Fruit fly (Drosophila melanogaster) whole organism, embryonic: ENCODE measurements around the gene CG33160.
A peak's percentile ranks its signal among the peaks of the same experiment; 100 is the strongest.

Experiments
- Abd-B ChIP-seq: fragments of 200-800 bp; sonication (Bioruptor generic); optimal IDR thresholded peaks from 2 replicates; lab custom pipeline; 2018; ENCODE audit warnings: missing biosample characterization, mild to moderate bottlenecking, missing genetic modification characterization, moderate library complexity
- Atf-2 ChIP-seq: fragments of 200-800 bp; sonication (Bioruptor generic); optimal IDR thresholded peaks from 2 replicates; lab custom pipeline; 2016; ENCODE audit warnings: missing biosample characterization, missing genetic modification characterization
- CG10209 ChIP-seq: fragments of 200-800 bp; sonication (Bioruptor generic); optimal IDR thresholded peaks from 3 replicates; lab custom pipeline; 2017; ENCODE audit warnings: missing biosample characterization, mild to moderate bottlenecking, missing genetic modification characterization, missing genetic modification reagents
- CG10654 ChIP-seq: fragments of 200-800 bp; sonication (Bioruptor generic); optimal IDR thresholded peaks from 2 replicates; lab custom pipeline; 2016; ENCODE audit warnings: missing biosample characterization, missing genetic modification characterization
- CG12942 ChIP-seq: fragments of 200-800 bp; sonication (Bioruptor generic); optimal IDR thresholded peaks from 3 replicates; lab custom pipeline; 2016; ENCODE audit warnings: missing biosample characterization, missing genetic modification characterization
- CG13123 ChIP-seq: fragments of 200-800 bp; sonication (Bioruptor generic); optimal IDR thresholded peaks from 2 replicates; lab custom pipeline; 2016; ENCODE audit warnings: missing biosample characterization, missing genetic modification characterization
- CG13894 ChIP-seq: fragments of 200-800 bp; sonication (Bioruptor generic); optimal IDR thresholded peaks from 3 replicates; lab custom pipeline; 2018; ENCODE audit warnings: missing biosample characterization, mild to moderate bottlenecking, missing genetic modification characterization, moderate library complexity
- CG15011 ChIP-seq: fragments of 200-800 bp; sonication (Bioruptor generic); optimal IDR thresholded peaks from 3 replicates; lab custom pipeline; 2018; ENCODE audit warnings: missing biosample characterization, mild to moderate bottlenecking, missing genetic modification characterization
- CG15696 ChIP-seq: fragments of 200-800 bp; sonication (Bioruptor generic); optimal IDR thresholded peaks from 2 replicates; lab custom pipeline; 2019; ENCODE audit warnings: missing biosample characterization, mild to moderate bottlenecking, missing genetic modification characterization, moderate library complexity
- CG1603 ChIP-seq: fragments of 200-800 bp; sonication (Bioruptor generic); optimal IDR thresholded peaks from 2 replicates; lab custom pipeline; 2019; ENCODE audit warnings: missing biosample characterization, mild to moderate bottlenecking, missing genetic modification characterization, moderate library complexity
- CG16813 ChIP-seq: fragments of 200-800 bp; sonication (Bioruptor generic); IDR thresholded peaks from 3 replicates; pipeline ENCODE4 v1.3.6; 2022; ENCODE audit warnings: missing biosample characterization, missing genetic modification characterization; ENCODE audit not compliant: partially characterized antibody
- CG2120 ChIP-seq: fragments of 200-800 bp; sonication (Bioruptor generic); optimal IDR thresholded peaks from 3 replicates; lab custom pipeline; 2016; ENCODE audit warnings: missing biosample characterization, missing genetic modification characterization
- CG2129 ChIP-seq: fragments of 200-800 bp; sonication (Bioruptor generic); IDR thresholded peaks from 2 replicates; pipeline ENCODE4 v1.3.6; 2022; ENCODE audit warnings: missing biosample characterization, missing genetic modification characterization; ENCODE audit not compliant: partially characterized antibody
- CG33557 ChIP-seq: fragments of 200-800 bp; sonication (Bioruptor generic); optimal IDR thresholded peaks from 2 replicates; lab custom pipeline; 2019; ENCODE audit warnings: missing biosample characterization, mild to moderate bottlenecking, missing genetic modification characterization, moderate library complexity
- CG42726 ChIP-seq: fragments of 200-800 bp; sonication (Bioruptor generic); IDR thresholded peaks from 2 replicates; pipeline ENCODE4 v1.3.6; 2022; ENCODE audit warnings: missing biosample characterization, missing genetic modification characterization; ENCODE audit not compliant: partially characterized antibody
- CG6254 ChIP-seq: fragments of 200-800 bp; sonication (Bioruptor generic); optimal IDR thresholded peaks from 3 replicates; lab custom pipeline; 2017; ENCODE audit warnings: mild to moderate bottlenecking, missing biosample characterization, missing genetic modification reagents, missing genetic modification characterization
- CG6854 ChIP-seq: fragments of 200-800 bp; sonication (Bioruptor generic); optimal IDR thresholded peaks from 3 replicates; lab custom pipeline; 2017; ENCODE audit warnings: missing biosample characterization, mild to moderate bottlenecking, missing genetic modification characterization
- CG7928 ChIP-seq: fragments of 200-800 bp; sonication (Bioruptor generic); optimal IDR thresholded peaks from 2 replicates; lab custom pipeline; 2017; ENCODE audit warnings: missing biosample characterization, mild to moderate bottlenecking, missing genetic modification characterization
- CG7987 ChIP-seq: fragments of 200-800 bp; sonication (Bioruptor generic); optimal IDR thresholded peaks from 2 replicates; lab custom pipeline; 2018; ENCODE audit warnings: missing biosample characterization, mild to moderate bottlenecking, missing genetic modification characterization, moderate library complexity
- CG8089 ChIP-seq: fragments of 200-800 bp; sonication (Bioruptor generic); optimal IDR thresholded peaks from 3 replicates; lab custom pipeline; 2016; ENCODE audit warnings: missing biosample characterization, missing genetic modification characterization
- CG8281 ChIP-seq: fragments of 200-800 bp; sonication (Bioruptor generic); optimal IDR thresholded peaks from 2 replicates; lab custom pipeline; 2018; ENCODE audit warnings: missing biosample characterization, mild to moderate bottlenecking, missing genetic modification characterization, moderate library complexity
- CG9727 ChIP-seq: fragments of 200-800 bp; sonication (Bioruptor generic); optimal IDR thresholded peaks from 3 replicates; lab custom pipeline; 2017; ENCODE audit warnings: missing biosample characterization, mild to moderate bottlenecking, missing genetic modification characterization
- CG9932 ChIP-seq: fragments of 200-800 bp; sonication (Bioruptor generic); IDR thresholded peaks from 2 replicates; pipeline ENCODE4 v1.3.6; 2022; ENCODE audit warnings: missing biosample characterization, missing genetic modification characterization
- Chrac-16 ChIP-seq: fragments of 200-800 bp; sonication (Bioruptor generic); optimal IDR thresholded peaks from 3 replicates; lab custom pipeline; 2016; ENCODE audit warnings: missing biosample characterization, missing genetic modification characterization
- Dek ChIP-seq: fragments of 200-800 bp; sonication (Bioruptor generic); optimal IDR thresholded peaks from 3 replicates; lab custom pipeline; 2019; ENCODE audit warnings: missing biosample characterization, mild to moderate bottlenecking, missing genetic modification characterization, moderate library complexity
- Dip2 ChIP-seq: fragments of 200-800 bp; sonication (Bioruptor generic); IDR thresholded peaks from 2 replicates; pipeline ENCODE4 v1.3.6; 2022; ENCODE audit warnings: missing biosample characterization, missing genetic modification characterization
- HmgD ChIP-seq: fragments of 200-800 bp; sonication (Bioruptor generic); optimal IDR thresholded peaks from 3 replicates; lab custom pipeline; 2016; ENCODE audit warnings: missing biosample characterization, missing genetic modification characterization
- Myb ChIP-seq: fragments of 200-800 bp; sonication (Bioruptor generic); optimal IDR thresholded peaks from 2 replicates; lab custom pipeline; 2016; ENCODE audit warnings: missing biosample characterization, missing genetic modification characterization
- Neu2 ChIP-seq: fragments of 200-800 bp; sonication (Bioruptor generic); optimal IDR thresholded peaks from 3 replicates; lab custom pipeline; 2016; ENCODE audit warnings: missing biosample characterization, missing genetic modification characterization, borderline replicate concordance
- NfI ChIP-seq: fragments of 200-800 bp; sonication (Bioruptor generic); optimal IDR thresholded peaks from 3 replicates; lab custom pipeline; 2018; ENCODE audit warnings: missing biosample characterization, mild to moderate bottlenecking, missing genetic modification characterization, moderate library complexity
- Oli ChIP-seq: fragments of 200-800 bp; sonication (Bioruptor generic); optimal IDR thresholded peaks from 2 replicates; lab custom pipeline; 2018; ENCODE audit warnings: missing biosample characterization, mild to moderate bottlenecking, missing genetic modification characterization, moderate library complexity
- Side ChIP-seq: fragments of 200-800 bp; sonication (Bioruptor generic); optimal IDR thresholded peaks from 2 replicates; lab custom pipeline; 2016; ENCODE audit warnings: missing biosample characterization, missing genetic modification characterization
- aop ChIP-seq: fragments of 200-800 bp; sonication (Bioruptor generic); IDR thresholded peaks from 2 replicates; pipeline ENCODE4 v1.3.6; 2022; ENCODE audit warnings: missing biosample characterization, missing genetic modification characterization
- bbx ChIP-seq: fragments of 200-800 bp; sonication (Bioruptor generic); IDR thresholded peaks from 2 replicates; pipeline ENCODE4 v1.3.6; 2022; ENCODE audit warnings: missing biosample characterization, missing genetic modification characterization; ENCODE audit not compliant: partially characterized antibody
- da ChIP-seq: fragments of 200-800 bp; sonication (Bioruptor generic); optimal IDR thresholded peaks from 2 replicates; lab custom pipeline; 2016; ENCODE audit warnings: missing biosample characterization, missing genetic modification characterization
- esg ChIP-seq: fragments of 200-800 bp; sonication (Bioruptor generic); conservative IDR thresholded peaks from 2 replicates; pipeline ENCODE4 v1.3.6; 2022; ENCODE audit warnings: missing biosample characterization, missing genetic modification characterization
- eyg ChIP-seq: fragments of 200-800 bp; sonication (Bioruptor generic); optimal IDR thresholded peaks from 3 replicates; lab custom pipeline; 2016; ENCODE audit warnings: missing biosample characterization, missing genetic modification characterization
- fd96Cb ChIP-seq: fragments of 200-800 bp; sonication (Bioruptor generic); optimal IDR thresholded peaks from 2 replicates; lab custom pipeline; 2018; ENCODE audit warnings: missing biosample characterization, mild to moderate bottlenecking, missing genetic modification characterization, moderate library complexity
- gce ChIP-seq: fragments of 200-800 bp; sonication (Bioruptor generic); IDR thresholded peaks from 3 replicates; pipeline ENCODE4 v1.3.6; 2022; ENCODE audit warnings: missing biosample characterization, missing genetic modification characterization
- hb ChIP-seq: fragments of 200-800 bp; sonication (Bioruptor generic); IDR thresholded peaks from 3 replicates; pipeline ENCODE4 v1.3.6; 2022; ENCODE audit warnings: missing biosample characterization, missing genetic modification characterization; ENCODE audit not compliant: partially characterized antibody
- kah ChIP-seq: fragments of 200-800 bp; sonication (Bioruptor generic); optimal IDR thresholded peaks from 2 replicates; lab custom pipeline; 2018; ENCODE audit warnings: missing biosample characterization, mild to moderate bottlenecking, missing genetic modification characterization
- lmd ChIP-seq: fragments of 200-800 bp; sonication (Bioruptor generic); IDR thresholded peaks from 2 replicates; pipeline ENCODE4 v1.3.6; 2022; ENCODE audit warnings: missing biosample characterization, missing genetic modification characterization
- lov ChIP-seq, 2 experiments: fragments of 200-800 bp in 1 of 2; fragments of >200 bp in 1 of 2; sonication (Bioruptor generic) in 1 of 2; IDR thresholded peaks in 1 of 2; optimal IDR thresholded peaks in 1 of 2; 2 replicates in 1 of 2; 3 replicates in 1 of 2; pipeline versions ENCODE4 v1.3.6 to Lab custom; 2017 to 2022; ENCODE audit warnings: missing biosample characterization in 1 of 2, missing genetic modification characterization in 1 of 2
- nau ChIP-seq: fragments of 200-800 bp; sonication (Bioruptor generic); optimal IDR thresholded peaks from 3 replicates; lab custom pipeline; 2017; ENCODE audit warnings: missing biosample characterization, mild to moderate bottlenecking, missing genetic modification characterization, missing genetic modification reagents
- nom ChIP-seq: fragments of 200-800 bp; sonication (Bioruptor generic); optimal IDR thresholded peaks from 2 replicates; lab custom pipeline; 2017; ENCODE audit warnings: missing biosample characterization, missing genetic modification characterization, mild to moderate bottlenecking, moderate library complexity, missing genetic modification reagents
- row ChIP-seq: fragments of 200-800 bp; sonication (Bioruptor generic); IDR thresholded peaks from 3 replicates; pipeline ENCODE4 v1.3.6; 2022; ENCODE audit warnings: missing biosample characterization, missing genetic modification characterization
- sens-2 ChIP-seq: fragments of 200-800 bp; sonication (Bioruptor generic); IDR thresholded peaks from 2 replicates; pipeline ENCODE4 v1.3.6; 2022; ENCODE audit warnings: missing biosample characterization, missing genetic modification characterization
- tna ChIP-seq: fragments of 200-800 bp; sonication (Bioruptor generic); IDR thresholded peaks from 2 replicates; pipeline ENCODE4 v1.3.6; 2022; ENCODE audit warnings: missing biosample characterization, missing genetic modification characterization; ENCODE audit not compliant: partially characterized antibody

The CG33160 gene

dm6 chr3L:3178530-3179096, 27.6 kb downstream of the CG33160 start, which contains the start of the genes MnM and Girdin:
Gene MnM, minus strand, starts transcription at chr3L:3178580.
Gene Girdin, plus strand, starts transcription at chr3L:3178930.
- TF ChIP-seq CG9727 (GFP tag; lab: Kevin White, UChicago): peak; percentile 46
- peak; percentile 27 for TF ChIP-seq Oli (tag; lab: Kevin White, UChicago)
- TF ChIP-seq Dek (tag; lab: Kevin White, UChicago): peak; percentile 29
- TF ChIP-seq CG13123 (GFP tag; lab: Kevin White, UChicago): no peak
- TF ChIP-seq HmgD (GFP tag; lab: Kevin White, UChicago): peak; percentile 95
- TF ChIP-seq sens-2 (GFP tag; lab: Robert Waterston, UW): no peak
- TF ChIP-seq Abd-B (GFP tag; lab: Kevin White, UChicago): peak; percentile 75
- TF ChIP-seq bbx (GFP tag; lab: Robert Waterston, UW): peak; percentile 63
- no peak for TF ChIP-seq CG15011 (GFP tag; lab: Kevin White, UChicago)
- TF ChIP-seq CG12942: peak; percentile 53
- no peak for TF ChIP-seq nom (GFP tag; lab: Kevin White, UChicago)
- TF ChIP-seq lmd (GFP tag; lab: Robert Waterston, UW): peak; percentile 56
- no peak for TF ChIP-seq kah (GFP tag; lab: Kevin White, UChicago)
- TF ChIP-seq CG2129 (GFP tag; lab: Robert Waterston, UW): peak; percentile 41
- peak; percentile 49 for TF ChIP-seq Side
- TF ChIP-seq nau (GFP tag; lab: Kevin White, UChicago): no peak
- peak; percentile 88 for TF ChIP-seq CG16813
- TF ChIP-seq CG10654: peak; percentile 43
- TF ChIP-seq CG6854 (GFP tag; lab: Kevin White, UChicago): no peak
- TF ChIP-seq Chrac-16 (GFP tag; lab: Kevin White, UChicago): peak; percentile 61
- TF ChIP-seq tna (GFP tag; lab: Robert Waterston, UW): peak; percentile 43; the same call in 1 of the 2 replicates
- TF ChIP-seq hb (GFP tag; lab: Robert Waterston, UW): peak; percentile 76; the same call in 2 of the 3 replicates
- peak; percentile 89 for TF ChIP-seq Myb (GFP tag; lab: Kevin White, UChicago)
- TF ChIP-seq aop (GFP tag; lab: Robert Waterston, UW): no peak
- no peak for TF ChIP-seq lov (optimal IDR thresholded peaks at IDR 0.05; lab: Kevin White, UChicago)
- TF ChIP-seq lov (GFP tag; IDR thresholded peaks at IDR 0.05; lab: Robert Waterston, UW): no peak
- no peak for TF ChIP-seq eyg
- TF ChIP-seq CG8089 (GFP tag; lab: Kevin White, UChicago): peak; percentile 64
- TF ChIP-seq CG6254 (GFP tag; lab: Kevin White, UChicago): no peak
- TF ChIP-seq gce: no peak
- TF ChIP-seq CG7987: no peak
- peak; percentile 50 for TF ChIP-seq Neu2
- TF ChIP-seq da (GFP tag; lab: Kevin White, UChicago): peak; percentile 28
- TF ChIP-seq CG7928 (GFP tag; lab: Kevin White, UChicago): peak; percentile 25
- TF ChIP-seq esg: peak; percentile 42
- no peak for TF ChIP-seq Dip2 (GFP tag; lab: Robert Waterston, UW)
- peak; percentile 53 for TF ChIP-seq NfI (GFP tag; lab: Kevin White, UChicago)
- peak; percentile 91 for TF ChIP-seq CG2120 (GFP tag; lab: Kevin White, UChicago)
- peak; percentile 88 for TF ChIP-seq CG9932 (GFP tag; lab: Robert Waterston, UW)
- TF ChIP-seq CG13894 (tag; lab: Kevin White, UChicago): no peak
- TF ChIP-seq CG1603 (tag; lab: Kevin White, UChicago): no peak
- 0 out of 2 replicates have a peak, but pooled peaks have one; percentile 49 for TF ChIP-seq CG42726 (GFP tag; lab: Robert Waterston, UW)
- peak; percentile 16 for TF ChIP-seq fd96Cb (tag; lab: Kevin White, UChicago)
- no peak for TF ChIP-seq CG8281 (tag; lab: Kevin White, UChicago)
- peak; percentile 56 for TF ChIP-seq CG10209 (GFP tag; lab: Kevin White, UChicago)
- TF ChIP-seq CG15696 (tag; lab: Kevin White, UChicago): peak; percentile 41
- TF ChIP-seq Atf-2 (GFP tag; lab: Kevin White, UChicago): peak; percentile 70
- peak; percentile 92 for TF ChIP-seq row (GFP tag; lab: Robert Waterston, UW)
- peak; percentile 40 for TF ChIP-seq CG33557 (GFP tag; lab: Kevin White, UChicago)
